Fruit fly (Drosophila melanogaster) whole organism, adult: ENCODE data around the gene tho2.

Experiments
- CG11617 ChIP-seq: fragments of 200-800 bp; sonication (Bioruptor generic); optimal IDR thresholded peaks from 2 replicates; lab custom pipeline; 2017; ENCODE audit warnings: mild to moderate bottlenecking, missing biosample characterization, missing genetic modification reagents, missing genetic modification characterization
- CG1620 ChIP-seq: fragments of 200-800 bp; sonication (Bioruptor generic); optimal IDR thresholded peaks from 2 replicates; lab custom pipeline; 2016; ENCODE audit warnings: missing biosample characterization, missing genetic modification characterization
- CG5204 ChIP-seq: fragments of 200-800 bp; sonication (Bioruptor generic); optimal IDR thresholded peaks from 2 replicates; lab custom pipeline; 2016; ENCODE audit warnings: missing biosample characterization, missing genetic modification characterization
- Crg-1 ChIP-seq: fragments of 200-800 bp; sonication (Bioruptor generic); optimal IDR thresholded peaks from 2 replicates; lab custom pipeline; 2016; ENCODE audit warnings: missing biosample characterization, missing genetic modification characterization
- Hr96 ChIP-seq: fragments of 200-800 bp; sonication (Bioruptor generic); optimal IDR thresholded peaks from 2 replicates; lab custom pipeline; 2016; ENCODE audit warnings: missing biosample characterization, missing genetic modification characterization
- Mnt ChIP-seq: fragments of 200-800 bp; sonication (Bioruptor generic); optimal IDR thresholded peaks from 2 replicates; lab custom pipeline; 2016; ENCODE audit warnings: missing biosample characterization, mild to moderate bottlenecking, missing genetic modification characterization
- kay ChIP-seq: fragments of 200-800 bp; sonication (Bioruptor generic); peaks from one replicate; lab custom pipeline; 2016; ENCODE audit warnings: missing biosample characterization, missing genetic modification characterization, borderline replicate concordance
- ovo ChIP-seq: fragments of 200-800 bp; sonication (Bioruptor generic); optimal IDR thresholded peaks from 2 replicates; lab custom pipeline; 2016; ENCODE audit warnings: missing biosample characterization, missing genetic modification characterization
- tj ChIP-seq: fragments of 200-800 bp; sonication (Bioruptor generic); optimal IDR thresholded peaks from 3 replicates; lab custom pipeline; 2017; ENCODE audit warnings: missing biosample characterization, mild to moderate bottlenecking, missing genetic modification characterization, moderate library complexity
- toe ChIP-seq: fragments of 200-800 bp; sonication (Bioruptor generic); optimal IDR thresholded peaks from 2 replicates; lab custom pipeline; 2016; ENCODE audit warnings: missing biosample characterization, missing genetic modification characterization

DNA sequence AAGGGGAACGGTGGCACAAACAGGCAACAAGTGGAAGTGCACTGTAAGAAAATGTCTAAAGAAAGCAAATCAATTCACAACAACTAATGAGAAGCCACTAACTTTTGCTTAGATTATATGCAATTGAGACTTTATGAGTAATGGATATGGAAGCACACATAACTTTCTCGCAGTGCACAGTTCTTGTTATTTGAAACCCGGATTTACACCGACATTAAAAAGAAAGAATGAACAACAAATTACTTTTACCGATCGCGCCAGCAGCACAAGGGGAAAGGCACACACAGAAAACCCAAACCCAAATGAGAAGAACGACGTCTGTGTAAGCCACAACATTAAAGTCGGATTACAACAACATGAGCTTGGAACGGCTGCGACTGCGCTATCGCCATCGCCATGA lies 44.1 kb upstream of the tho2 start:
- TF ChIP-seq Hr96 (GFP tag; lab: Kevin White, UChicago) (no peak), CG11617 (no peak), kay (GFP tag; lab: Kevin White, UChicago) (no peak), Mnt (GFP tag; lab: Kevin White, UChicago) (no peak), ovo (GFP tag; lab: Kevin White, UChicago) (no peak), Crg-1 (GFP tag; lab: Kevin White, UChicago) (no peak), toe (GFP tag; lab: Kevin White, UChicago) (no peak), tj (GFP tag; lab: Kevin White, UChicago) (no peak), CG1620 (no peak), CG5204 (GFP tag; lab: Kevin White, UChicago) (no peak)
